Worm (Caenorhabditis elegans) whole organism, young adult: Measurements from ENCODE around the gene F07F6.1.

Experiments used
- B0261.1 ChIP-seq: sonication (generic microtip); optimal IDR thresholded peaks from 2 replicates; lab custom pipeline; 2016; ENCODE audit warnings: mild to moderate bottlenecking, missing genetic modification characterization, moderate library complexity, missing compliant biosample characterization
- Y56A3A.18 ChIP-seq: fragments of 200-800 bp; sonication (Bioruptor generic); IDR thresholded peaks from 2 replicates; pipeline ENCODE4 v1.3.6; 2022; ENCODE audit warnings: missing genetic modification reagents, missing genetic modification characterization, missing compliant biosample characterization
- ama-1 ChIP-seq, 3 experiments: fragments of 150-350 bp in 1 of 3; sonication (generic microtip) in 2 of 3; optimal IDR thresholded peaks; 2 replicates each; lab custom pipeline; 2014 to 2018; ENCODE audit warnings: missing biosample characterization in 2 of 3, missing genetic modification characterization in 2 of 3, missing genetic modification reagents in 2 of 3
- dpff-1 ChIP-seq: sonication (generic microtip); optimal IDR thresholded peaks from 2 replicates; lab custom pipeline; 2017; ENCODE audit warnings: mild to moderate bottlenecking, missing genetic modification characterization, missing compliant biosample characterization
- ets-4 ChIP-seq: fragments of 200-800 bp; sonication (Bioruptor generic); optimal IDR thresholded peaks from 2 replicates; lab custom pipeline; 2018; ENCODE audit warnings: mild to moderate bottlenecking, missing genetic modification characterization, missing compliant biosample characterization
- hsf-1 ChIP-seq: fragments of 200-800 bp; sonication (Bioruptor generic); IDR thresholded peaks from 2 replicates; pipeline ENCODE4 v1.3.6; 2022; ENCODE audit warnings: missing genetic modification reagents, missing genetic modification characterization, missing compliant biosample characterization
- mxl-1 ChIP-seq: sonication (generic microtip); optimal IDR thresholded peaks from 2 replicates; lab custom pipeline; 2016; ENCODE audit warnings: missing genetic modification characterization, missing compliant biosample characterization
- nfya-2 ChIP-seq: fragments of 200-800 bp; sonication (Bioruptor generic); IDR thresholded peaks from 2 replicates; pipeline ENCODE4 v1.3.6; 2022; ENCODE audit warnings: missing genetic modification reagents, missing genetic modification characterization, missing compliant biosample characterization
- snpc-4 ChIP-seq, 5 experiments: fragments of 150-350 bp in 1 of 5; sonication (generic microtip) in 4 of 5; optimal IDR thresholded peaks; 2 replicates each; lab custom pipeline; 2014 to 2018; ENCODE audit warnings: missing genetic modification characterization in 5 of 5, missing biosample characterization in 3 of 5, antibody characterized with exemption in 2 of 5, mild to moderate bottlenecking in 2 of 5, missing compliant biosample characterization in 2 of 5, missing genotype in 2 of 5, moderate library complexity in 2 of 5, missing genetic modification reagents in 1 of 5

DNA sequence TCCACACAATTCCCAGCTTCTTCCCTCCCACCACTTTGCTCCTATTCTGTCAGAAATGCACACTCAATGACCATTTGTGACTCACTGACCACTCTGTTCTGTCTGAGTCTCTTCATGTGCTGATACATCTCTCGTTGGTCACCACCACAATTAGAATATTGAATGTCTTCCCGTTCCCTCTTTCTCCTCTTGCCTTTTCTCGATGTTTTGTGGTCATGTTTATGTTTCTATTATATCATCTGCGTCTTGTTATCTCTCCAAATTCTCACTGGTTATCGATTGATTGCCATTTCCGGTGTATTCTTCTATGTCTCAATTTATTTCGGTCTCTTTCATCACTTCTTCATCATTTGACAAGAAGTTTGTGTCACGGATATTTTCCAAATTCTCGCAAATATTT, 23.2 kb downstream of the F07F6.1 start:
- TF ChIP-seq Y56A3A.18 (no peak), snpc-4 (GFP tag; optimal IDR thresholded peaks at IDR 0.05; lab: Kevin White, UChicago) (no peak), snpc-4 (tag; optimal IDR thresholded peaks at IDR 0.05; lab: Kevin White, UChicago) (no peak), dpff-1 (tag; lab: Kevin White, UChicago) (no peak), mxl-1 (tag; lab: Kevin White, UChicago) (no peak), B0261.1 (tag; lab: Kevin White, UChicago) (no peak), ets-4 (GFP tag; lab: Kevin White, UChicago) (no peak), hsf-1 (GFP tag; lab: Robert Waterston, UW) (no peak), nfya-2 (GFP tag; lab: Robert Waterston, UW) (no peak), ama-1 (optimal IDR thresholded peaks at IDR 0.05; lab: Kevin White, UChicago) (no peak), ama-1 (GFP tag; optimal IDR thresholded peaks at IDR 0.05; lab: Kevin White, UChicago) (no peak)
